Worm (Caenorhabditis elegans): ENCODE measurements around the gene B0024.15.

DNA sequence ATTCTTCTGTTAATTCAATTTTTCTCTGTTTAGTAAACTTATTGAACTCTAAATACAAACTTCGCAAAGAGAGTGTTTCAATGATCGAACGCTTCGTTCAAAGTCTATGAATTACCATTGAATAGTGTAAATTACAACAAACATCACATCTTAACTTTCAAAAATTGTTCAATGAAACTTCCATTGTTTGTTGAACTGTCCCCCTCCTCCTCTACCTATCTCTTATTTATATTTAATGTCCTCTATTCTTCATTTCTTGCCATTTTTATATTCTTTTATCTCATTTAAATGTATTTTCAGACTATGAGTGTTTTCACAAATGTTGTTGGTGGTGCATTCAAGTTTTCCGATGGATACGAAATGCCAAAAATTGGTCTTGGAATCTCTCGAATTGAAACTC, 49.4 kb downstream of the B0024.15 start, which contains the start of gene K07C5.2:
- TF ChIP-seq T22C8.4 (GFP tag; IDR thresholded peaks at IDR 0.05) (no peak), cog-1 (tag; optimal IDR thresholded peaks at IDR 0.05) (no peak), klf-2 (GFP tag; conservative IDR thresholded peaks at IDR 0.05) (no peak), ztf-23 (GFP tag; IDR thresholded peaks at IDR 0.05) (no peak)
